Worm (Caenorhabditis elegans): ENCODE data around the gene fbxb-39.

DNA sequence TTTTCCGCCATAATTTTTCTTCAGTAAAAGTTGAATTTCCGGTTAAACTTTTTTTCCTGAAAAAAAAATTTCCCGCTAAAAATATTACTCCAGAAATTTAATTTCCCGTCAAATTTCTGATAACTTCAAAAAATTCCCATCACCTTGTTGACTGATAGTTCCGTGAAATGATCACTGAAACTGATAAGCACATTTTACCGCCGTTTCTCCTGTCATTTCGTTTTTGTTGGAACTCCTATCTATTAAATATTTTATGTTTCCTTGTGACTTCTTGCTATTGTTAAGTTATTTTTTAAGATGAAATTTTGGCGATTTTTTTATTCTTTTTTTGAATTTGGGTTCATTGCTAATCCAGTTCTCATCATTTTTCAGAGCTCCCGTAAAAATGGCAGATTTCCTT lies 11.8 kb downstream of the fbxb-39 start, which contains the start of gene math-34:
- TF ChIP-seq W03F9.2 (tag; optimal IDR thresholded peaks at IDR 0.05): no peak
- TF ChIP-seq dao-5 (tag; optimal IDR thresholded peaks at IDR 0.05): no peak
- TF ChIP-seq him-1 (tag; optimal IDR thresholded peaks at IDR 0.05): no peak

Measured in whole organism, L4/young adult.